Worm (Caenorhabditis elegans) whole organism, L2 larva: ENCODE measurements around the gene col-113.
A peak's percentile ranks its signal among the peaks of the same experiment; 100 is the strongest.

Source experiments
- C34F6.9 ChIP-seq: fragments of 150-350 bp; optimal IDR thresholded peaks from 2 replicates; lab custom pipeline; 2014; ENCODE audit warnings: missing biosample characterization, missing genetic modification characterization
- F13H6.1 ChIP-seq: sonication (generic microtip); optimal IDR thresholded peaks from 2 replicates; lab custom pipeline; 2016; ENCODE audit warnings: missing genetic modification characterization, missing compliant biosample characterization
- R02D3.7 ChIP-seq: fragments of 150-350 bp; optimal IDR thresholded peaks from 2 replicates; lab custom pipeline; 2014; ENCODE audit warnings: missing biosample characterization, missing genetic modification characterization
- aly-2 ChIP-seq: fragments of 150-350 bp; optimal IDR thresholded peaks from 2 replicates; lab custom pipeline; 2014; ENCODE audit warnings: missing biosample characterization, missing genetic modification characterization
- ama-1 ChIP-seq: fragments of 150-350 bp; optimal IDR thresholded peaks from 2 replicates; lab custom pipeline; 2018; ENCODE audit warnings: inconsistent platforms
- ceh-16 ChIP-seq: fragments of 150-350 bp; optimal IDR thresholded peaks from 2 replicates; lab custom pipeline; 2014; ENCODE audit warnings: missing biosample characterization, missing genetic modification characterization
- ceh-82 ChIP-seq: fragments of 150-350 bp; optimal IDR thresholded peaks from 2 replicates; lab custom pipeline; 2014; ENCODE audit warnings: missing biosample characterization, missing genetic modification characterization
- crh-2 ChIP-seq: sonication (generic microtip); optimal IDR thresholded peaks from 2 replicates; lab custom pipeline; 2017; ENCODE audit warnings: missing biosample characterization, missing genetic modification characterization
- egl-27 ChIP-seq: sonication (generic microtip); optimal IDR thresholded peaks from 3 replicates; lab custom pipeline; 2017; ENCODE audit warnings: missing biosample characterization, missing genetic modification reagents, missing genetic modification characterization
- elt-3 ChIP-seq: sonication (generic microtip); optimal IDR thresholded peaks from 2 replicates; lab custom pipeline; 2017; ENCODE audit warnings: missing biosample characterization, missing genetic modification characterization
- fos-1 ChIP-seq: fragments of 150-350 bp; optimal IDR thresholded peaks from 2 replicates; lab custom pipeline; 2014; ENCODE audit warnings: missing biosample characterization, missing genetic modification characterization
- gmeb-1 ChIP-seq: fragments of 150-350 bp; optimal IDR thresholded peaks from 2 replicates; lab custom pipeline; 2014; ENCODE audit warnings: missing biosample characterization, missing genetic modification characterization
- lin-39 ChIP-seq: fragments of 150-350 bp; optimal IDR thresholded peaks from 2 replicates; lab custom pipeline; 2014; ENCODE audit warnings: missing biosample characterization, missing genetic modification reagents, missing genetic modification characterization
- mab-5 ChIP-seq: fragments of 150-350 bp; optimal IDR thresholded peaks from 2 replicates; lab custom pipeline; 2014; ENCODE audit warnings: missing biosample characterization, missing genetic modification characterization
- mdl-1 ChIP-seq, 2 experiments: fragments of 150-350 bp in 1 of 2; sonication (generic microtip) in 1 of 2; optimal IDR thresholded peaks; 2 replicates each; lab custom pipeline; 2017; ENCODE audit warnings: missing biosample characterization in 2 of 2, missing genetic modification characterization in 2 of 2
- nhr-10 ChIP-seq: sonication (generic microtip); optimal IDR thresholded peaks from 2 replicates; lab custom pipeline; 2017; ENCODE audit warnings: missing biosample characterization, missing genetic modification characterization
- nhr-12 ChIP-seq: fragments of 150-350 bp; optimal IDR thresholded peaks from 2 replicates; lab custom pipeline; 2014; ENCODE audit warnings: missing biosample characterization, missing genetic modification characterization
- nhr-129 ChIP-seq: fragments of 150-350 bp; optimal IDR thresholded peaks from 2 replicates; lab custom pipeline; 2014; ENCODE audit warnings: missing biosample characterization, missing genetic modification characterization
- nhr-21 ChIP-seq: fragments of 150-350 bp; optimal IDR thresholded peaks from 2 replicates; lab custom pipeline; 2014; ENCODE audit warnings: missing biosample characterization, missing genetic modification characterization
- nhr-23 ChIP-seq: fragments of 150-350 bp; optimal IDR thresholded peaks from 2 replicates; lab custom pipeline; 2014; ENCODE audit warnings: missing biosample characterization, missing genetic modification reagents, missing genetic modification characterization
- nhr-237 ChIP-seq: fragments of 150-350 bp; optimal IDR thresholded peaks from 2 replicates; lab custom pipeline; 2014; ENCODE audit warnings: missing biosample characterization, missing genetic modification characterization
- nhr-6 ChIP-seq: fragments of 150-350 bp; optimal IDR thresholded peaks from 2 replicates; lab custom pipeline; 2014; ENCODE audit warnings: missing biosample characterization, missing genetic modification characterization
- nhr-77 ChIP-seq: fragments of 150-350 bp; optimal IDR thresholded peaks from 2 replicates; lab custom pipeline; 2014; ENCODE audit warnings: missing biosample characterization, missing genetic modification characterization
- peb-1 ChIP-seq: fragments of 150-350 bp; optimal IDR thresholded peaks from 2 replicates; lab custom pipeline; 2014; ENCODE audit warnings: missing biosample characterization, missing genetic modification characterization
- sma-3 ChIP-seq: sonication (generic microtip); optimal IDR thresholded peaks from 2 replicates; lab custom pipeline; 2016; ENCODE audit warnings: missing genetic modification reagents, missing genetic modification characterization, missing compliant biosample characterization
- sma-9 ChIP-seq, 2 experiments: fragments of 150-350 bp in 1 of 2; sonication (generic microtip) in 1 of 2; optimal IDR thresholded peaks; 2 replicates each; lab custom pipeline; 2014 to 2016; ENCODE audit warnings: missing genetic modification characterization in 2 of 2, mild to moderate bottlenecking in 1 of 2, missing biosample characterization in 1 of 2, missing compliant biosample characterization in 1 of 2, missing genetic modification reagents in 1 of 2, moderate library complexity in 1 of 2
- unc-39 ChIP-seq: fragments of 150-350 bp; optimal IDR thresholded peaks from 2 replicates; lab custom pipeline; 2014; ENCODE audit warnings: missing biosample characterization, missing genetic modification characterization
- unc-55 ChIP-seq: fragments of 150-350 bp; sonication (generic microtip); optimal IDR thresholded peaks from 3 replicates; lab custom pipeline; 2014; ENCODE audit warnings: missing biosample characterization, missing genetic modification reagents, missing genetic modification characterization
- ztf-1 ChIP-seq: fragments of 200-800 bp; sonication (Bioruptor generic); conservative IDR thresholded peaks from 2 replicates; pipeline ENCODE4 v1.3.6; 2022; ENCODE audit warnings: missing genetic modification characterization, missing compliant biosample characterization
- ztf-11 ChIP-seq: sonication (generic microtip); optimal IDR thresholded peaks from 2 replicates; lab custom pipeline; 2017; ENCODE audit warnings: missing biosample characterization, missing genetic modification characterization
- ztf-4 ChIP-seq: fragments of 150-350 bp; optimal IDR thresholded peaks from 2 replicates; lab custom pipeline; 2014; ENCODE audit warnings: missing biosample characterization, missing genetic modification characterization

col-113 gene

DNA sequence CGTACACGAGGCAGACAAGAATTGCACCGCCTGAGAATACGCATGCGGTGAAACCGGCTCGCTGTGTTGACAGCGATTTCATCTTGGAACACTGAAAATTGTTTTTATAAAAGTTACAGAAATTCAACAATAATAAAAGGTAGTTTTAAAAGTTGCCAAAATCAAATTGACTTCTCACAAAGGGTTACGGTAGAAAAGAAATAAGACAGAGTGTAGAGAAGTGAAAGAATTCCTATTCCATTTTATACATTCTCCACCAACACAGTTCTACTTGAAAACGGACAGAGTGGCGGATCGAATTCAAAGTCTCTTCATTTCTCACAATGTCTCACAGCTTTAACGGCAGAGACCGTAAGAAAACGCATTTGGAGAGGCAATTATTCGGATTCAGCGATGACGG lies at the start of gene col-113:
Gene col-113, minus strand, starts transcription at position 101 of the 400 bp plus-strand sequence.
- TF ChIP-seq elt-3 (no peak), crh-2 (tag; lab: Kevin White, UChicago) (no peak), peb-1 (tag; lab: Kevin White, UChicago) (no peak), nhr-77 (tag; lab: Kevin White, UChicago) (no peak), gmeb-1 (tag; lab: Kevin White, UChicago) (no peak)
- TF ChIP-seq, all 48 proteins: peak for 0

DNA sequence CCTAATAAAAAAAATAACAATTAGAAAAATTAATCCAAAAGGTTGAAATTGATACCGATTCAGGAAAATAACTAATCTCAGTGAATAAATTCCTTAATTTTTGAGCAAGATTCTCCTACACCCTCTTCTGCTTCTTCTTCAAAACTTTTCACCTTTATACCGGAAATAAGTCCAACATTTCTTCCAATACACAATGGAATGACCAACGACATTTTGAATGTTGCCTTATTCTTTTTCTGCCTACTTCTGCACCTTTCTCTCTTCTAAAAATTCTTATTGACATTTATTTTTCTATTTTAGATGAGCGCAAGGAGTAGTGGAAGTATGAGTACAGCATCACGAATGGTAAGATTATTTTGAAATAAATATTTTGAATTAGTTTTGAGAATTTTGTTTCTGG lies 44.5 kb upstream of the col-113 start, which contains the start of gene unc-8:
Gene unc-8, plus strand, starts transcription at position 301 of the 400 bp plus-strand sequence.
- TF ChIP-seq nhr-77 (tag; lab: Kevin White, UChicago) (no peak), lin-39 (tag; lab: Kevin White, UChicago) (no peak), egl-27 (tag; lab: Kevin White, UChicago) (no peak), ceh-82 (tag; lab: Kevin White, UChicago) (no peak), F13H6.1 (tag; lab: Kevin White, UChicago) (no peak), unc-39 (tag; lab: Kevin White, UChicago) (no peak), aly-2 (tag; lab: Kevin White, UChicago) (no peak), nhr-129 (tag; lab: Kevin White, UChicago) (no peak), R02D3.7 (tag; lab: Kevin White, UChicago) (no peak), mdl-1 (tag; optimal IDR thresholded peaks at IDR 0.05; lab: Kevin White, UChicago) (no peak), peb-1 (tag; lab: Kevin White, UChicago) (no peak), mab-5 (no peak)

DNA sequence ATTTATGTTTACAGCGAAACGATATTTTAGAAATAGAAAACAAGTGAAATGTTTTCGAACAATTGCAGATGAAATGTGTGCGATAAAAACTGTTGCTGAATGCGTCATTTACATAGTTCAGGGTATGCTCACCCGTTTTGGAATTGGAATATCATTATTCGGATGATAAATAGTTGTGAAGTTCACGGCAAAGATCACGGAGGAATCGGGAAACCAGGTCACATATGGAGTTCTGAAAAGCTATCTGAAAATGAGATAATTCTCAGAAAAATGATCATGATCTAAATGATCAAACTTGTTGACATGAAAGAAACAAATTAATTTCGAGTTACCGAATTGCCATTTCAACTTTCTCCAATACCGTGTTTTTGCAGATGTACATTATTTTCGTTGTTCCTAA lies 43.4 kb upstream of the col-113 start, which contains the start of gene best-16:
Gene best-16, minus strand, starts transcription at position 101 of the 400 bp plus-strand sequence.
- no peak for TF ChIP-seq C34F6.9 (tag; lab: Kevin White, UChicago)
- TF ChIP-seq, all 48 proteins: peak for 0

DNA sequence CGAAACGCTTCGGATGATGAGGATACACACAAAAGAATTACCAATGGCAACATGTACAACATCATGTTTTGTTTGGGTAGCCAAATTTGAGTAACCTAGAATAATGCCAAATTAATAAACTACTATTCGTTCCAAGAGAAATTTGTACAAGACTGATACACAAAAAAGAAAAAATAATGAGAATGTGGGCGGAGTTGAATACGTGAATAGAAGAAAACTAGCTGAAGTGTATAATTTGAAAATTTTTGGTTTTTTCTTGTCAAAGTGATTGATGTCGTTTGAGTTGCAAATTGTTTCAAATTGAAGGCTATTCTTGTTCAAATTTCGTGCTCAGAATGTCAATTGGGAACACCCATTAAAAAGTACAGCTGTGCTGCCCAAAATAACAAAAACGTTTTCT lies 39.4 kb upstream of the col-113 start, which contains the start of gene R13A1.5:
Gene R13A1.5, minus strand, starts transcription at position 101 of the 400 bp plus-strand sequence.
- TF ChIP-seq nhr-12 (tag; lab: Kevin White, UChicago) = no peak
- no peak for TF ChIP-seq unc-55 (GFP tag; lab: Kevin White, UChicago)
- TF ChIP-seq ama-1 (lab: Kevin White, UChicago) = no peak
- no peak for TF ChIP-seq ceh-16 (tag; lab: Kevin White, UChicago)
- no peak for TF ChIP-seq nhr-10 (tag; lab: Kevin White, UChicago)
- TF ChIP-seq ztf-11 (tag; lab: Kevin White, UChicago) = no peak
- TF ChIP-seq ztf-4 (tag; lab: Kevin White, UChicago) = no peak
- TF ChIP-seq nhr-23 = no peak
- no peak for TF ChIP-seq aly-2 (tag; lab: Kevin White, UChicago)
- TF ChIP-seq nhr-6 (tag; lab: Kevin White, UChicago) = no peak
- TF ChIP-seq ztf-1 (GFP tag; lab: Robert Waterston, UW) = no peak
- TF ChIP-seq F13H6.1 (tag; lab: Kevin White, UChicago) = no peak
- no peak for TF ChIP-seq elt-3
- no peak for TF ChIP-seq egl-27 (tag; lab: Kevin White, UChicago)
- no peak for TF ChIP-seq peb-1 (tag; lab: Kevin White, UChicago)
- no peak for TF ChIP-seq nhr-237

- TF ChIP-seq crh-2 (tag; lab: Kevin White, UChicago) = peak; percentile 47
- TF ChIP-seq gmeb-1 (tag; lab: Kevin White, UChicago) = peak; percentile 51
- TF ChIP-seq fos-1 (tag; lab: Kevin White, UChicago) = peak; percentile 78
- TF ChIP-seq unc-55 (GFP tag; lab: Kevin White, UChicago) = no peak
- no peak for TF ChIP-seq ztf-1 (GFP tag; lab: Robert Waterston, UW)
- peak; percentile 0 for TF ChIP-seq nhr-21 (tag; lab: Kevin White, UChicago)
- TF ChIP-seq sma-3 (GFP tag; lab: Kevin White, UChicago) = peak; percentile 38
- TF ChIP-seq sma-9 (GFP tag; optimal IDR thresholded peaks at IDR 0.05; lab: Kevin White, UChicago) = peak; percentile 83
- TF ChIP-seq sma-9 (tag; optimal IDR thresholded peaks at IDR 0.05; lab: Kevin White, UChicago) = no peak
- TF ChIP-seq, all 48 proteins: peak for 6
Measured at ce11 chrIV:7190409-7190808, 38.1 kb upstream of the col-113 start.
